Worm (Caenorhabditis elegans) whole organism, L3 larva: ENCODE results near the gene lin-31.

Source experiments
- R02D3.7 ChIP-seq: fragments of 150-350 bp; optimal IDR thresholded peaks from 2 replicates; lab custom pipeline; 2014; ENCODE audit warnings: missing biosample characterization, missing genetic modification characterization
- ZK546.5 ChIP-seq: sonication (generic microtip); optimal IDR thresholded peaks from 2 replicates; lab custom pipeline; 2017; ENCODE audit warnings: missing biosample characterization, missing genetic modification characterization
- aly-2 ChIP-seq: fragments of 150-350 bp; optimal IDR thresholded peaks from 2 replicates; lab custom pipeline; 2014; ENCODE audit warnings: missing biosample characterization, missing genetic modification characterization
- ama-1 ChIP-seq: fragments of 150-350 bp; optimal IDR thresholded peaks from 2 replicates; lab custom pipeline; 2018
- ceh-82 ChIP-seq: fragments of 150-350 bp; optimal IDR thresholded peaks from 2 replicates; lab custom pipeline; 2014; ENCODE audit warnings: missing biosample characterization, missing genetic modification characterization
- ceh-9 ChIP-seq: sonication (generic microtip); optimal IDR thresholded peaks from 2 replicates; lab custom pipeline; 2018; ENCODE audit warnings: missing biosample characterization, missing genetic modification characterization
- daf-12 ChIP-seq: fragments of 150-350 bp; optimal IDR thresholded peaks from 2 replicates; lab custom pipeline; 2014; ENCODE audit warnings: missing biosample characterization, missing genetic modification reagents, missing genetic modification characterization
- egl-27 ChIP-seq: sonication (generic microtip); optimal IDR thresholded peaks from 4 replicates; lab custom pipeline; 2017; ENCODE audit warnings: missing biosample characterization, missing genetic modification reagents, missing genetic modification characterization
- elt-1 ChIP-seq: fragments of 150-350 bp; optimal IDR thresholded peaks from 2 replicates; lab custom pipeline; 2014; ENCODE audit warnings: missing biosample characterization, missing genetic modification characterization
- elt-2 ChIP-seq: sonication (generic microtip); optimal IDR thresholded peaks from 2 replicates; lab custom pipeline; 2016; ENCODE audit warnings: missing genetic modification reagents, mild to moderate bottlenecking, missing genetic modification characterization, missing compliant biosample characterization
- eor-1 ChIP-seq, 2 experiments: fragments of 150-350 bp; optimal IDR thresholded peaks; 2 replicates each; lab custom pipeline; 2014 to 2018; ENCODE audit warnings: missing biosample characterization in 2 of 2, missing genetic modification characterization in 2 of 2
- fkh-10 ChIP-seq: sonication (generic microtip); optimal IDR thresholded peaks from 2 replicates; lab custom pipeline; 2017; ENCODE audit warnings: missing biosample characterization, missing genetic modification reagents, missing genetic modification characterization
- fkh-2 ChIP-seq: fragments of 150-350 bp; optimal IDR thresholded peaks from 2 replicates; lab custom pipeline; 2014; ENCODE audit warnings: missing biosample characterization, missing genetic modification reagents, missing genetic modification characterization
- fos-1 ChIP-seq: fragments of 150-350 bp; optimal IDR thresholded peaks from 2 replicates; lab custom pipeline; 2014; ENCODE audit warnings: missing biosample characterization, missing genetic modification characterization
- hmg-11 ChIP-seq: sonication (generic microtip); optimal IDR thresholded peaks from 2 replicates; lab custom pipeline; 2016; ENCODE audit warnings: missing genetic modification characterization, missing compliant biosample characterization
- jun-1 ChIP-seq: fragments of 150-350 bp; optimal IDR thresholded peaks from 2 replicates; lab custom pipeline; 2014; ENCODE audit warnings: missing biosample characterization, missing genetic modification reagents, missing genetic modification characterization
- lin-15B ChIP-seq: fragments of 150-350 bp; optimal IDR thresholded peaks from 2 replicates; lab custom pipeline; 2014; ENCODE audit warnings: missing biosample characterization, missing genetic modification characterization
- lin-39 ChIP-seq: fragments of 150-350 bp; optimal IDR thresholded peaks from 2 replicates; lab custom pipeline; 2018; ENCODE audit warnings: missing biosample characterization, missing genetic modification reagents, missing genetic modification characterization
- lsy-12 ChIP-seq: sonication (generic microtip); optimal IDR thresholded peaks from 2 replicates; lab custom pipeline; 2016; ENCODE audit warnings: mild to moderate bottlenecking, missing genetic modification characterization, missing compliant biosample characterization
- mdl-1 ChIP-seq: fragments of 150-350 bp; optimal IDR thresholded peaks from 2 replicates; lab custom pipeline; 2014; ENCODE audit warnings: missing biosample characterization, missing genetic modification characterization
- mml-1 ChIP-seq: fragments of 150-350 bp; sonication (generic microtip); optimal IDR thresholded peaks from 3 replicates; lab custom pipeline; 2014; ENCODE audit warnings: missing biosample characterization, missing genetic modification characterization
- nhr-11 ChIP-seq: fragments of 150-350 bp; optimal IDR thresholded peaks from 2 replicates; lab custom pipeline; 2014; ENCODE audit warnings: missing biosample characterization, missing genetic modification characterization
- nhr-12 ChIP-seq: fragments of 150-350 bp; optimal IDR thresholded peaks from 2 replicates; lab custom pipeline; 2014; ENCODE audit warnings: missing biosample characterization, missing genetic modification characterization
- nhr-23 ChIP-seq: fragments of 150-350 bp; optimal IDR thresholded peaks from 2 replicates; lab custom pipeline; 2014; ENCODE audit warnings: missing biosample characterization, missing genetic modification reagents, missing genetic modification characterization
- nhr-237 ChIP-seq: fragments of 150-350 bp; optimal IDR thresholded peaks from 2 replicates; lab custom pipeline; 2014; ENCODE audit warnings: missing biosample characterization, missing genetic modification characterization
- nhr-25 ChIP-seq: sonication (generic microtip); optimal IDR thresholded peaks from 2 replicates; lab custom pipeline; 2017; ENCODE audit warnings: missing biosample characterization, missing genetic modification characterization
- nhr-43 ChIP-seq: sonication (generic microtip); optimal IDR thresholded peaks from 2 replicates; lab custom pipeline; 2016; ENCODE audit warnings: mild to moderate bottlenecking, missing genetic modification characterization, missing compliant biosample characterization; ENCODE audit not compliant: poor library complexity, severe bottlenecking
- nhr-67 ChIP-seq: fragments of 150-350 bp; optimal IDR thresholded peaks from 2 replicates; lab custom pipeline; 2014; ENCODE audit warnings: missing biosample characterization, missing genetic modification characterization
- nhr-77 ChIP-seq: fragments of 150-350 bp; optimal IDR thresholded peaks from 2 replicates; lab custom pipeline; 2014; ENCODE audit warnings: missing biosample characterization, missing genetic modification characterization
- pha-4 ChIP-seq: fragments of 150-350 bp; optimal IDR thresholded peaks from 2 replicates; lab custom pipeline; 2014; ENCODE audit warnings: missing biosample characterization, missing genetic modification reagents, missing genetic modification characterization
- pqm-1 ChIP-seq: fragments of 150-350 bp; optimal IDR thresholded peaks from 2 replicates; lab custom pipeline; 2017; ENCODE audit warnings: missing biosample characterization, missing genetic modification characterization, inconsistent platforms
- skn-1 ChIP-seq: fragments of 150-350 bp; optimal IDR thresholded peaks from 2 replicates; lab custom pipeline; 2014; ENCODE audit warnings: missing biosample characterization, missing genetic modification characterization
- tbx-2 ChIP-seq: sonication (generic microtip); optimal IDR thresholded peaks from 2 replicates; lab custom pipeline; 2016; ENCODE audit warnings: mild to moderate bottlenecking, missing genetic modification characterization, missing compliant biosample characterization
- unc-62 ChIP-seq: fragments of 150-350 bp; sonication (generic microtip); optimal IDR thresholded peaks from 4 replicates; lab custom pipeline; 2014; ENCODE audit warnings: missing biosample characterization, missing genetic modification reagents, missing genetic modification characterization
- zag-1 ChIP-seq: fragments of 150-350 bp; optimal IDR thresholded peaks from 2 replicates; lab custom pipeline; 2014; ENCODE audit warnings: missing biosample characterization, missing genetic modification characterization
- ztf-11 ChIP-seq: fragments of 150-350 bp; optimal IDR thresholded peaks from 2 replicates; lab custom pipeline; 2014; ENCODE audit warnings: missing biosample characterization, missing genetic modification characterization

lin-31 gene

DNA sequence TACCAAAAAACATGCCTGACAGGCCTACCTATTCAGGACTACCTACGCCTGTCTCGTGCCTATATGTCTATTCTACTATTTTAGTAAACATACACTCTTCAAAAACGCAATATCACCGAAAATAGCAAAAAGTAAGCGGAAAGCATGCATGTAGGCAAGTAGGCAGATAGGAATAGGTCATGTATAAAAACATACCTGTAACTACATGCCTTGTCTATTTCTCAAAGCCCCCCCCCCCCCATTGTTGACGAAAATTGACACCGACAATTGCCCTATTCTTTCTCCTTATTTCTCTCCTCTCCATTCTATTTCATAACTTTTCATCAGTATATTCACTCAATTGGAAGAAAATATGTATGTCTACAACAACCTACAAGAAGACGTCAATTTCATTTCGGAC lies 4.2 kb upstream of the lin-31 start:
- TF ChIP-seq unc-62 (GFP tag; lab: Kevin White, UChicago) (no peak), elt-1 (no peak), nhr-11 (tag; lab: Kevin White, UChicago) (no peak), nhr-67 (tag; lab: Kevin White, UChicago) (no peak)
- TF ChIP-seq, all 47 proteins: peak for 0

DNA sequence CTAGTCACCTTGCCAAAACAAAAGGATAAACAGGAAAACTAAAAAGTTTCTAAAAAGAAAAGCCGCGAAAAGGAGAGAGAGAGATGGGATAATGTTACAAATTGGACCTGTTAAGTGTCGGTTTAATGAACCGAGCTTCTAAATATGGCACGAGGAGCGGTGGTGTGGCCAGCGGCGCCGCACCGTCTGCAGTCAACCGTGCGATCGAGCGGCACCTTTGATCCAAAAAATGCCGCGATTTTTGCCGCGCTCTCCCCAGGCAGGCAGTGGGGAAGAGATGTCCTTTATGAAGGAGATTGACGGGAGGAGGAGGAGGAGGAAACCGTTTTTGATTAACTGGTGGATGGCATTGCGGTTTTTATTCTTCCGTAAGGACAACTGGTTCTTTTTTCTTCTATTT lies 2.0 kb upstream of the lin-31 start:
- TF ChIP-seq nhr-77 (tag; lab: Kevin White, UChicago), result no peak
- no peak for TF ChIP-seq fkh-2 (tag; lab: Kevin White, UChicago)
- no peak for TF ChIP-seq nhr-237 (tag; lab: Kevin White, UChicago)
- TF ChIP-seq eor-1 (tag; optimal IDR thresholded peaks at IDR 0.05; lab: Kevin White, UChicago), result no peak
- no peak for TF ChIP-seq skn-1 (tag; lab: Kevin White, UChicago)
- no peak for TF ChIP-seq nhr-43 (tag; lab: Kevin White, UChicago)
- TF ChIP-seq nhr-23 (tag; lab: Kevin White, UChicago), result no peak
- TF ChIP-seq ceh-9 (tag; lab: Kevin White, UChicago), result no peak
- TF ChIP-seq ceh-82 (tag; lab: Kevin White, UChicago), result no peak
- TF ChIP-seq lin-15B (tag; lab: Kevin White, UChicago), result no peak
- no peak for TF ChIP-seq egl-27
- no peak for TF ChIP-seq fos-1
- no peak for TF ChIP-seq nhr-12 (tag; lab: Kevin White, UChicago)
- TF ChIP-seq tbx-2 (tag; lab: Kevin White, UChicago), result no peak
- TF ChIP-seq pha-4, result no peak
- TF ChIP-seq ama-1 (lab: Kevin White, UChicago), result no peak
- no peak for TF ChIP-seq ZK546.5 (tag; lab: Kevin White, UChicago)
- no peak for TF ChIP-seq lin-39 (tag; lab: Kevin White, UChicago)
- no peak for TF ChIP-seq unc-62 (GFP tag; lab: Kevin White, UChicago)
- TF ChIP-seq, all 47 proteins: peak for 0

DNA sequence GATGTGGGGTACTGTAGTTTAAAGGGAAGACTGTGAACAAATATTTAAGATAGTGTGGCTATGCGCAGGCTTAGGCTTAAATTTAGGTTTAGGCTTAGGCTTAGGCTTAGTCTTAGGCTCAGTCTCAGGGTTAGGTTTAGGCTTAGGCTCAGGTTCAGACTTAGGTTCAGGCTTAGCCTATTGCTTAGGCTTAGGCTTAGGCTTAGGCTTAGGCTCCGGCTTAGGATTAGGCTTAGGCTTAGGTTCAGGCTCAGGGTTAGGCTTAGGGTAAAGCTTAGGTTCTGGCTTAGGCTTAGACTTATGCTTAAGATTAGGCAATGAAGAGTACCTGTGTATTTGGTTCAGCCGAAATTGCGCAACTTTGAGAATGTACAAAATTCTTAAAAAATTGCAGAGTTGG lies 1.9 kb downstream of the lin-31 start:
- no peak for TF ChIP-seq ceh-82 (tag; lab: Kevin White, UChicago)
- no peak for TF ChIP-seq fkh-2 (tag; lab: Kevin White, UChicago)
- no peak for TF ChIP-seq skn-1 (tag; lab: Kevin White, UChicago)
- no peak for TF ChIP-seq eor-1 (tag; optimal IDR thresholded peaks at IDR 0.05; lab: Kevin White, UChicago)
- TF ChIP-seq jun-1 (tag; lab: Kevin White, UChicago), result no peak
- TF ChIP-seq hmg-11, result no peak
- no peak for TF ChIP-seq aly-2 (tag; lab: Kevin White, UChicago)
- no peak for TF ChIP-seq ama-1 (lab: Kevin White, UChicago)
- no peak for TF ChIP-seq nhr-237 (tag; lab: Kevin White, UChicago)
- no peak for TF ChIP-seq mdl-1
- no peak for TF ChIP-seq fkh-10 (GFP tag; lab: Kevin White, UChicago)
- TF ChIP-seq elt-1, result no peak
- no peak for TF ChIP-seq unc-62 (GFP tag; lab: Kevin White, UChicago)
- no peak for TF ChIP-seq pha-4
- no peak for TF ChIP-seq ceh-9 (tag; lab: Kevin White, UChicago)
- no peak for TF ChIP-seq daf-12 (tag; lab: Kevin White, UChicago)
- no peak for TF ChIP-seq zag-1 (tag; lab: Kevin White, UChicago)

DNA sequence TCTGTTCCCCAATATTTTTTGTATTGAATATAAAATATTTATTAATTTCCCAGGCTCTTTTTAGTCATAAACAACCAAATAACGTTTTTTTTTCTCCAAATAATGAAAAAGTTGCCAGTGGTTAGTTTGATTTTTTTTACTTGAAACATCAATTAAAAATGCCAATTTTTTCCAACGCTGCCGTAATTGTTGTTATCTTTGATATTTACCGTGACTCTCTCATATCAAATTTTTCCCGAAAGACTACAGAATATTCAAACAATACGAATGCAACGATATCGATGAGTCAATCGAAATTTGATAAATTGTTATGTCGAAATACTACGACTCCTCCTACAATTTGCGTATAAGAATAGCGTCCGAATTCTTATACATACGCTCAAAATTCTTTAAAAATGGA lies 4.6 kb downstream of the lin-31 start, which contains the start of gene K10G6.5:
Gene K10G6.5 (plus strand): TSS at position 345 of the 400 bp plus-strand sequence.
- peak; percentile 68 for TF ChIP-seq elt-2 (tag; lab: Kevin White, UChicago)
- TF ChIP-seq tbx-2 (tag; lab: Kevin White, UChicago), result no peak

DNA sequence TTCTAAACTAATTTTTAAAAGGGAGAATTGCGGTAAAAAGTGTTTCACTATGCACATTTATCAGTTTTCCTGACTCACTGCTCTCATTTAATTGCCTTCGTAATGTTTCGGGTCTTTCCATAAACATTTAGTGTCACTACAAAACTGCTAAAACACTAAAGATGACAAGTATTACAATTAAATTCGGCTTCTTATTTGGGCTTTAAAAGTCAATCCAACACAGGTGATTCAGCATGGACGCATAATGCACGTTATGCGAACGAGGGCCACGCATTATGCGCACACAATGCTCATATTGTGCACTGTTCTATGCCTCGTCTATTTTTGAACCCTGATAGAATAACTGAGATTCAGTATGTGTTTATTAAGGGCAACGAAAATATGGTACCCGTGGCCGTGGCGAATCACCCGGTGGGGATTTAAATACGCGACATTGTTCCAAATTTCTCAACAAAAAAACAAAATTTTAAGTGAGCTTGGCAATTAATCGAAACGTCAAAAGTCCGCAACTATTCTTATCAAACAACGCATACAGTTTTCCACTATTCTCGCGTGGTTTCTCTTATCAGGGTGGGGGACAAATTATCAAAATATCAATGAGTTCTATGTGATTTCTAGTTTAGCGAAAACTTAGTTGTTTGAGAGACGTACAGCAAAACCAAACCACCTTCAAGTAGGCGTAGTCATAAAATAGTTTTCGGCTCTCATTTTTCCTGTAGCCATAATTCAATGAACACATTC lies 7.4 kb downstream of the lin-31 start, which contains the start of gene Y14H12A.2:
Gene Y14H12A.2 (minus strand): TSS at position 51 of the 741 bp plus-strand sequence.
- no peak for TF ChIP-seq lsy-12 (tag; lab: Kevin White, UChicago)
- no peak for TF ChIP-seq nhr-11 (tag; lab: Kevin White, UChicago)
- no peak for TF ChIP-seq ama-1 (lab: Kevin White, UChicago)
- TF ChIP-seq mml-1 (tag; lab: Kevin White, UChicago), result no peak
- no peak for TF ChIP-seq R02D3.7
- TF ChIP-seq mdl-1, result no peak
- peak; percentile 90 for TF ChIP-seq elt-2 (tag; lab: Kevin White, UChicago)
- TF ChIP-seq nhr-12 (tag; lab: Kevin White, UChicago), result no peak
- TF ChIP-seq ztf-11 (tag; lab: Kevin White, UChicago), result no peak
- peak; percentile 57 for TF ChIP-seq pqm-1 (tag; lab: Kevin White, UChicago)
- no peak for TF ChIP-seq nhr-25 (tag; lab: Kevin White, UChicago)
- no peak for TF ChIP-seq pha-4
- no peak for TF ChIP-seq unc-62 (GFP tag; lab: Kevin White, UChicago)
